Worm (Caenorhabditis elegans): ENCODE measurements around the gene mks-3.

The mks-3 gene

DNA sequence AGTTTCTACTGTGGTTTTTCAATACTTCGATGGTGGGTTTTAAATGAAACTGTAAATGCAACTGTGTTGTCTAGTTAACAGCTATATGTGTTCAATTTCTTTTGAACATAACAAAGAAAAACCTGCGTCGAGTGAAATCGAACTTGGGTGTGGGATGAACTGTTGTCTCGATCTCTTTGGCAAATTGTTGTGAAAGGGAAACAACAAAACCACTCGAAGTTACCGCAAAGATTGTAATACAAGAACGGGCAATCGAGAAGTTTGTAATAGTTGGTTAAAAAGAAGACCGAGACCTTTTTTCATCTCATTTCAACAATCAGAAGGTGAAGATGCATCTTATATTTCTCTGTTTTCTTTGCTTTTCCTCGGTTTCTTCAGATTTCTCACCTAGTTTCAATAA, 24.5 kb upstream of the mks-3 start, which contains the start of gene lips-17:
TSS of gene lips-17 (plus strand) at position 301 of the 400 bp plus-strand sequence.
- TF ChIP-seq cebp-2 (GFP tag; IDR thresholded peaks at IDR 0.05), result no peak
- no peak for TF ChIP-seq efl-1 (GFP tag; optimal IDR thresholded peaks at IDR 0.05)

DNA sequence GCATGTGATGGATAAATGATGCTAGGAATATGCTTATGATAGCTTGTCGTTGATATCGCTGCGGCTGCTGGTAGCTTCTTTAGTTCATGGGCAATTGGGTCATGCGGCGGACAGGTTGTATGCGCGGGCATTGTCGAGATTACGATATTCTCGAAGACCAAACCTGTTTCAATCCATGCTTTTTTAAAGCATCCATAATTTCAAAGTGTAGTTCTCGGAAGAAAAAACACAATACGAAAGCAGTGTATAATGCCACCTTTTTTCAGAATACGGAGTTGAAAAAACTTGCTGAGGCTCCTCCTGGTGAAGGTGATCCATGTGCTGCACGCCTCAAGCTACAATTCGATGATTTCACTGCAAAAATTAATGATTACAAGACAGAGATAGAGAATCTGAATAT, 21.9 kb upstream of the mks-3 start, which contains the start of gene osm-8:
TSS of gene osm-8 (minus strand) at position 101 of the 400 bp plus-strand sequence.
- TF ChIP-seq ceh-100 (GFP tag; IDR thresholded peaks at IDR 0.05), result no peak
- TF ChIP-seq F52B5.7 (tag; optimal IDR thresholded peaks at IDR 0.05), result no peak
- TF ChIP-seq pbrm-1 (GFP tag; IDR thresholded peaks at IDR 0.05), result no peak
- no peak for TF ChIP-seq F37B4.10 (GFP tag; IDR thresholded peaks at IDR 0.05)
- no peak for TF ChIP-seq rcor-1 (GFP tag; IDR thresholded peaks at IDR 0.05)
- no peak for TF ChIP-seq hmg-20 (GFP tag; IDR thresholded peaks at IDR 0.05)
- TF ChIP-seq K11D2.4 (GFP tag; IDR thresholded peaks at IDR 0.05), result no peak
- TF ChIP-seq nhr-80 (tag; optimal IDR thresholded peaks at IDR 0.05), result no peak
- TF ChIP-seq hlh-26 (GFP tag; conservative IDR thresholded peaks at IDR 0.05), result no peak
- TF ChIP-seq F39B2.1 (GFP tag; IDR thresholded peaks at IDR 0.05), result no peak
- no peak for TF ChIP-seq Y56A3A.18 (GFP tag; IDR thresholded peaks at IDR 0.05)
- no peak for TF ChIP-seq efl-1 (GFP tag; optimal IDR thresholded peaks at IDR 0.05)
- no peak for TF ChIP-seq aptf-3 (GFP tag; IDR thresholded peaks at IDR 0.05)

DNA sequence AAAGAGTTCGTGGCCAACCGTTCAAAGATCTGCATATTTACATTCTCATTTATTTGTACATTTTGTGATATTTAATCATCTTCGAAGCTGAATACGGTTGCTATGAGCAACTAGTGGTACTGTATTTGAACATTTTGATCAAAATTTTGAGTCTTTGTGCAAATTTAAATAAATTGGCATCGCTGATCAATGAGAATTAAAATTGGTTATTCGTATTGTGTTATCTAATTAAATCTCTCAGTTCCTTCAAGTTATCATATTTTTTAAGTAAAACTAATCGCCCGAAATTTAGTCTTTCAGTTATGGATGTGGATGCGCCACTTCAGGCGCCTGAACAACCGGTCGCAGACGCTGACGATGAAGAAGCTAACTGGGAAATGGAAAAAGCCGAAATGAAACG, 15.9 kb upstream of the mks-3 start, which contains the start of gene npp-21:
TSS of gene npp-21 (plus strand) at position 301 of the 400 bp plus-strand sequence.
- no peak for TF ChIP-seq sptf-2 (GFP tag; optimal IDR thresholded peaks at IDR 0.05)
- no peak for TF ChIP-seq ceh-91 (GFP tag; IDR thresholded peaks at IDR 0.05)
- TF ChIP-seq F57C9.4 (tag; optimal IDR thresholded peaks at IDR 0.05), result no peak
- TF ChIP-seq mxl-1 (tag; optimal IDR thresholded peaks at IDR 0.05), result no peak
- no peak for TF ChIP-seq tbp1 (GFP tag; optimal IDR thresholded peaks at IDR 0.05)
- no peak for TF ChIP-seq him-1 (tag; optimal IDR thresholded peaks at IDR 0.05)
- TF ChIP-seq mes-4 (tag; optimal IDR thresholded peaks at IDR 0.05), result no peak
- no peak for TF ChIP-seq snpc-3.4 (tag; optimal IDR thresholded peaks at IDR 0.05)
- TF ChIP-seq F52B5.7 (tag; optimal IDR thresholded peaks at IDR 0.05), result no peak

DNA sequence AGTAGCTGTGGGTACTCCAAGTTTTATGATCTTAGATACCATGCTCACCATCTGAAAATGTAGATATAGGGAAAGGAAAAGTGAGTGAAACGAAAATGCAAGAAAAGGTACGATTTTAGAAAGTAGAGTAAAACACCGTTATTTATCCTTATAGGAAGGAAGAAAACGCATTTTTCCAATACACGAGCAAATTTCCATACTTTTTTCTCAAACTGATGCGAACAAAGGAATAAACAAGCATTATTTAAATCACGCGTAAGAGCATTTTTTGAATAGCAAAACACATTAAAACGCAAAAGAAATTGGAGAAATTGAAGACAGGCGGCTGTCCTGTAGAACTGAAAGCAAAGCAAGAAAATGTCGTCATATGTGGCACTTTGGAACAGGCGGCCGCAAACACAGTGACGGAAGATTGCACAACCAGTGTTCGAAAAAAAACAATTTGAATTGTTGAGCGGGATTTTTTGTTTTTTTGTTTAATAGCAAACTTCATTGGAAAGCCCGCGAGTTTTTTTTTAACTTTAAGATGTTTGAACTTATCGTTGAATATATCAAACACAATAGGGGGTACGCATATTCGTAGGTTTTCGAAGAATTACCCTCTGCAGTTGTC, 15.4 kb upstream of the mks-3 start, which contains the start of gene pgam-5:
TSS of gene pgam-5 (minus strand) at position 51 of the 613 bp plus-strand sequence.
- TF ChIP-seq Y79H2A.3 (GFP tag; conservative IDR thresholded peaks at IDR 0.05) (0 out of 2 replicates have a peak, but pooled peaks have one; percentile 23), F23B12.7 (tag; optimal IDR thresholded peaks at IDR 0.05; ENCODE audit: insufficient read depth) (no peak), somi-1 (GFP tag; optimal IDR thresholded peaks at IDR 0.05) (no peak), tbp1 (GFP tag; optimal IDR thresholded peaks at IDR 0.05) (no peak), lin-26 (GFP tag; IDR thresholded peaks at IDR 0.05) (no peak), cebp-2 (GFP tag; IDR thresholded peaks at IDR 0.05) (no peak), F55B11.4 (tag; optimal IDR thresholded peaks at IDR 0.05; ENCODE audit: borderline replicate concordance, insufficient read depth) (no peak), ztf-6 (GFP tag; IDR thresholded peaks at IDR 0.05) (no peak), nhr-179 (tag; optimal IDR thresholded peaks at IDR 0.05) (no peak), B0019.2 (GFP tag; conservative IDR thresholded peaks at IDR 0.05) (0 out of 2 replicates have a peak, but pooled peaks have one; percentile 29), snpc-4 (GFP tag; optimal IDR thresholded peaks at IDR 0.05) (no peak), snpc-4 (tag; optimal IDR thresholded peaks at IDR 0.05) (no peak), gei-17 (GFP tag; optimal IDR thresholded peaks at IDR 0.05) (no peak), unc-62 (GFP tag; optimal IDR thresholded peaks at IDR 0.05) (no peak), nhr-120 (GFP tag; IDR thresholded peaks at IDR 0.05) (no peak), C17E4.6 (GFP tag; IDR thresholded peaks at IDR 0.05) (no peak), nfyb-1 (GFP tag; IDR thresholded peaks at IDR 0.05) (no peak), hlh-12 (tag; optimal IDR thresholded peaks at IDR 0.05) (no peak), egrh-3 (GFP tag; IDR thresholded peaks at IDR 0.05) (no peak), ceh-100 (GFP tag; IDR thresholded peaks at IDR 0.05) (no peak), ztf-22 (GFP tag; optimal IDR thresholded peaks at IDR 0.05) (no peak), ztf-25 (GFP tag; IDR thresholded peaks at IDR 0.05) (no peak), attf-3 (GFP tag; conservative IDR thresholded peaks at IDR 0.05) (no peak), lag-1 (GFP tag; IDR thresholded peaks at IDR 0.05) (no peak), madf-8 (GFP tag; conservative IDR thresholded peaks at IDR 0.05) (peak; percentile 80)
